Fruit fly (Drosophila melanogaster) whole organism, embryonic: ENCODE results near the gene CG42673.

Experiments used
- Adf1 ChIP-seq: fragments of 200-800 bp; sonication (Bioruptor generic); IDR thresholded peaks from 2 replicates; pipeline ENCODE4 v1.3.6; 2022; ENCODE audit warnings: missing biosample characterization, missing genetic modification characterization
- Antp ChIP-seq: fragments of 200-800 bp; sonication (Bioruptor generic); optimal IDR thresholded peaks from 3 replicates; lab custom pipeline; 2016; ENCODE audit warnings: missing biosample characterization, missing genetic modification characterization
- Atf-2 ChIP-seq: fragments of 200-800 bp; sonication (Bioruptor generic); optimal IDR thresholded peaks from 2 replicates; lab custom pipeline; 2016; ENCODE audit warnings: missing biosample characterization, missing genetic modification characterization
- C15 ChIP-seq: fragments of 200-800 bp; sonication (Bioruptor generic); IDR thresholded peaks from 3 replicates; pipeline ENCODE4 v1.3.6; 2022; ENCODE audit warnings: missing biosample characterization, missing genetic modification characterization
- CG10267 ChIP-seq: fragments of 200-800 bp; sonication (Bioruptor generic); optimal IDR thresholded peaks from 2 replicates; lab custom pipeline; 2018; ENCODE audit warnings: missing biosample characterization, mild to moderate bottlenecking, missing genetic modification characterization, moderate library complexity
- CG10366 ChIP-seq: fragments of 200-800 bp; sonication (Bioruptor generic); IDR thresholded peaks from 2 replicates; pipeline ENCODE4 v1.3.6; 2022; ENCODE audit warnings: missing biosample characterization, missing genetic modification characterization
- CG12769 ChIP-seq: fragments of 200-800 bp; sonication (Bioruptor generic); optimal IDR thresholded peaks from 2 replicates; lab custom pipeline; 2019; ENCODE audit warnings: missing biosample characterization, mild to moderate bottlenecking, missing genetic modification characterization, moderate library complexity
- CG15073 ChIP-seq: fragments of 200-800 bp; sonication (Bioruptor generic); optimal IDR thresholded peaks from 2 replicates; lab custom pipeline; 2016; ENCODE audit warnings: missing biosample characterization, missing genetic modification characterization
- CG2120 ChIP-seq: fragments of 200-800 bp; sonication (Bioruptor generic); optimal IDR thresholded peaks from 3 replicates; lab custom pipeline; 2016; ENCODE audit warnings: missing biosample characterization, missing genetic modification characterization
- CG2199 ChIP-seq: fragments of 200-800 bp; sonication (Bioruptor generic); IDR thresholded peaks from 3 replicates; pipeline ENCODE4 v1.3.6; 2022; ENCODE audit warnings: missing biosample characterization, missing genetic modification characterization
- CG3163 ChIP-seq: fragments of 200-800 bp; sonication (Bioruptor generic); optimal IDR thresholded peaks from 3 replicates; lab custom pipeline; 2016; ENCODE audit warnings: missing biosample characterization, missing genetic modification characterization
- CG43689 ChIP-seq: fragments of 200-800 bp; sonication (Bioruptor generic); IDR thresholded peaks from 2 replicates; pipeline ENCODE4 v1.3.6; 2022; ENCODE audit warnings: missing biosample characterization, missing genetic modification characterization
- CG6254 ChIP-seq: fragments of 200-800 bp; sonication (Bioruptor generic); optimal IDR thresholded peaks from 3 replicates; lab custom pipeline; 2017; ENCODE audit warnings: mild to moderate bottlenecking, missing biosample characterization, missing genetic modification reagents, missing genetic modification characterization
- CG6272 ChIP-seq: fragments of 200-800 bp; sonication (Bioruptor generic); IDR thresholded peaks from 2 replicates; pipeline ENCODE4 v1.3.6; 2022; ENCODE audit warnings: missing biosample characterization, missing genetic modification characterization
- CG7928 ChIP-seq: fragments of 200-800 bp; sonication (Bioruptor generic); optimal IDR thresholded peaks from 2 replicates; lab custom pipeline; 2017; ENCODE audit warnings: missing biosample characterization, mild to moderate bottlenecking, missing genetic modification characterization
- CTCF ChIP-seq: fragments of 200-800 bp; sonication (Bioruptor generic); optimal IDR thresholded peaks from 2 replicates; lab custom pipeline; 2017; ENCODE audit warnings: missing biosample characterization, mild to moderate bottlenecking, missing genetic modification characterization, moderate library complexity
- HLHmδ ChIP-seq: fragments of 200-800 bp; sonication (Bioruptor generic); optimal IDR thresholded peaks from 2 replicates; lab custom pipeline; 2018; ENCODE audit warnings: missing biosample characterization, mild to moderate bottlenecking, missing genetic modification characterization, moderate library complexity
- Hey ChIP-seq: fragments of 200-800 bp; sonication (Bioruptor generic); optimal IDR thresholded peaks from 3 replicates; lab custom pipeline; 2018; ENCODE audit warnings: missing biosample characterization, mild to moderate bottlenecking, missing genetic modification characterization
- HmgD ChIP-seq: fragments of 200-800 bp; sonication (Bioruptor generic); optimal IDR thresholded peaks from 3 replicates; lab custom pipeline; 2016; ENCODE audit warnings: missing biosample characterization, missing genetic modification characterization
- Hmx ChIP-seq: fragments of 200-800 bp; sonication (Bioruptor generic); optimal IDR thresholded peaks from 2 replicates; lab custom pipeline; 2016; ENCODE audit warnings: missing biosample characterization, missing genetic modification characterization
- MBD-R2 ChIP-seq: fragments of 200-800 bp; sonication (Bioruptor generic); IDR thresholded peaks from 2 replicates; pipeline ENCODE4 v1.3.6; 2022; ENCODE audit warnings: missing biosample characterization, missing genetic modification characterization
- Med ChIP-seq: fragments of 200-800 bp; sonication (Bioruptor generic); peaks from one replicate; lab custom pipeline; 2016; ENCODE audit warnings: missing biosample characterization, missing genetic modification characterization, mild to moderate bottlenecking, inconsistent platforms, moderate library complexity
- NFAT ChIP-seq: fragments of 200-800 bp; sonication (Bioruptor generic); IDR thresholded peaks from 2 replicates; pipeline ENCODE4 v1.3.6; 2022; ENCODE audit warnings: missing biosample characterization, missing genetic modification characterization
- Nf-YA ChIP-seq: fragments of 200-800 bp; sonication (Bioruptor generic); IDR thresholded peaks from 2 replicates; pipeline ENCODE4 v1.3.6; 2022; ENCODE audit warnings: missing biosample characterization, missing genetic modification characterization
- Nf-YB ChIP-seq: fragments of 200-800 bp; sonication (Bioruptor generic); optimal IDR thresholded peaks from 3 replicates; lab custom pipeline; 2019; ENCODE audit warnings: missing biosample characterization, mild to moderate bottlenecking, missing genetic modification characterization, moderate library complexity
- NfI ChIP-seq: fragments of 200-800 bp; sonication (Bioruptor generic); optimal IDR thresholded peaks from 3 replicates; lab custom pipeline; 2018; ENCODE audit warnings: missing biosample characterization, mild to moderate bottlenecking, missing genetic modification characterization, moderate library complexity
- Spps ChIP-seq: fragments of 200-800 bp; sonication (Bioruptor generic); optimal IDR thresholded peaks from 2 replicates; lab custom pipeline; 2018; ENCODE audit warnings: missing biosample characterization, mild to moderate bottlenecking, missing genetic modification characterization
- TFAM ChIP-seq: fragments of 200-800 bp; sonication (Bioruptor generic); optimal IDR thresholded peaks from 2 replicates; lab custom pipeline; 2017; ENCODE audit warnings: missing biosample characterization, missing genetic modification characterization, inconsistent platforms
- Vsx1 ChIP-seq: fragments of 200-800 bp; sonication (Bioruptor generic); optimal IDR thresholded peaks from 2 replicates; lab custom pipeline; 2017; ENCODE audit warnings: missing biosample characterization, mild to moderate bottlenecking, missing genetic modification characterization, missing genetic modification reagents
- abd-A ChIP-seq: fragments of 200-800 bp; sonication (Bioruptor generic); optimal IDR thresholded peaks from 3 replicates; lab custom pipeline; 2019; ENCODE audit warnings: missing biosample characterization, mild to moderate bottlenecking, missing genetic modification characterization, moderate library complexity
- btn ChIP-seq: fragments of 200-800 bp; sonication (Bioruptor generic); optimal IDR thresholded peaks from 2 replicates; lab custom pipeline; 2016; ENCODE audit warnings: missing biosample characterization, missing genetic modification characterization
- chinmo ChIP-seq: fragments of 200-800 bp; sonication (Bioruptor generic); IDR thresholded peaks from 4 replicates; pipeline ENCODE4 v1.3.6; 2022; ENCODE audit warnings: missing biosample characterization, missing genetic modification characterization; ENCODE audit not compliant: partially characterized antibody
- cwo ChIP-seq: fragments of 200-800 bp; sonication (Bioruptor generic); optimal IDR thresholded peaks from 3 replicates; lab custom pipeline; 2017; ENCODE audit warnings: missing biosample characterization, missing genetic modification characterization, mild to moderate bottlenecking, moderate library complexity, missing genetic modification reagents
- danr ChIP-seq: fragments of 200-800 bp; sonication (Bioruptor generic); IDR thresholded peaks from 2 replicates; pipeline ENCODE4 v1.3.6; 2022; ENCODE audit warnings: missing biosample characterization, missing genetic modification characterization
- dpn ChIP-seq, 2 experiments: fragments of 200-800 bp; sonication (Bioruptor generic); optimal IDR thresholded peaks; 3 replicates each; lab custom pipeline; 2016; ENCODE audit warnings: missing biosample characterization in 2 of 2, missing genetic modification characterization in 2 of 2
- dysf ChIP-seq: fragments of 200-800 bp; sonication (Bioruptor generic); IDR thresholded peaks from 3 replicates; pipeline ENCODE4 v1.3.6; 2022; ENCODE audit warnings: missing biosample characterization, missing genetic modification characterization
- ftz-f1 ChIP-seq: fragments of 200-800 bp; sonication (Bioruptor generic); optimal IDR thresholded peaks from 2 replicates; lab custom pipeline; 2016; ENCODE audit warnings: missing biosample characterization, missing genetic modification characterization
- gem ChIP-seq: fragments of 200-800 bp; sonication (Bioruptor generic); optimal IDR thresholded peaks from 2 replicates; lab custom pipeline; 2019; ENCODE audit warnings: missing biosample characterization, mild to moderate bottlenecking, missing genetic modification characterization, moderate library complexity
- gfzf ChIP-seq: fragments of 200-800 bp; sonication (Bioruptor generic); optimal IDR thresholded peaks from 2 replicates; lab custom pipeline; 2016; ENCODE audit warnings: missing biosample characterization, mild to moderate bottlenecking, missing genetic modification characterization, moderate library complexity
- gsb ChIP-seq: fragments of 200-800 bp; sonication (Bioruptor generic); IDR thresholded peaks from 2 replicates; pipeline ENCODE4 v1.3.6; 2022; ENCODE audit warnings: missing biosample characterization, missing genetic modification characterization
- gt ChIP-seq: fragments of 200-800 bp; sonication (Bioruptor generic); IDR thresholded peaks from 2 replicates; pipeline ENCODE4 v1.3.6; 2022; ENCODE audit warnings: missing biosample characterization, missing genetic modification characterization
- mirr ChIP-seq: fragments of 200-800 bp; sonication (Bioruptor generic); optimal IDR thresholded peaks from 3 replicates; lab custom pipeline; 2018; ENCODE audit warnings: missing biosample characterization, mild to moderate bottlenecking, missing genetic modification characterization
- oc ChIP-seq: fragments of 200-800 bp; sonication (Bioruptor generic); optimal IDR thresholded peaks from 2 replicates; lab custom pipeline; 2018; ENCODE audit warnings: missing biosample characterization, mild to moderate bottlenecking, missing genetic modification characterization, moderate library complexity
- pho ChIP-seq: fragments of 200-800 bp; sonication (Bioruptor generic); optimal IDR thresholded peaks from 2 replicates; lab custom pipeline; 2016; ENCODE audit warnings: missing biosample characterization, missing genetic modification characterization
- row ChIP-seq: fragments of 200-800 bp; sonication (Bioruptor generic); IDR thresholded peaks from 3 replicates; pipeline ENCODE4 v1.3.6; 2022; ENCODE audit warnings: missing biosample characterization, missing genetic modification characterization
- sc ChIP-seq, 3 experiments: fragments of >200 bp in 2 of 3; fragments of 200-800 bp in 1 of 3; sonication (Bioruptor generic) in 1 of 3; optimal IDR thresholded peaks; 2 replicates in 2 of 3; 3 replicates in 1 of 3; lab custom pipeline; 2017; ENCODE audit warnings: mild to moderate bottlenecking in 1 of 3, missing biosample characterization in 1 of 3, missing genetic modification characterization in 1 of 3, missing genetic modification reagents in 1 of 3
- sd ChIP-seq: fragments of 200-800 bp; sonication (Bioruptor generic); optimal IDR thresholded peaks from 3 replicates; lab custom pipeline; 2018; ENCODE audit warnings: missing biosample characterization, mild to moderate bottlenecking, missing genetic modification characterization, moderate library complexity
- sim ChIP-seq: fragments of 200-800 bp; sonication (Bioruptor generic); IDR thresholded peaks from 2 replicates; pipeline ENCODE4 v1.3.6; 2022; ENCODE audit warnings: missing biosample characterization, missing genetic modification characterization
- slbo ChIP-seq: fragments of 200-800 bp; sonication (Bioruptor generic); IDR thresholded peaks from 2 replicates; pipeline ENCODE4 v1.3.6; 2022; ENCODE audit warnings: missing biosample characterization, missing genetic modification characterization
- unc-4 ChIP-seq: fragments of 200-800 bp; sonication (Bioruptor generic); IDR thresholded peaks from 2 replicates; pipeline ENCODE4 v1.3.6; 2022; ENCODE audit warnings: missing biosample characterization, missing genetic modification characterization; ENCODE audit not compliant: partially characterized antibody
- vvl ChIP-seq: fragments of 200-800 bp; sonication (Bioruptor generic); IDR thresholded peaks from 2 replicates; pipeline ENCODE4 v1.3.6; 2022; ENCODE audit warnings: missing biosample characterization, missing genetic modification characterization

Gene CG42673

DNA sequence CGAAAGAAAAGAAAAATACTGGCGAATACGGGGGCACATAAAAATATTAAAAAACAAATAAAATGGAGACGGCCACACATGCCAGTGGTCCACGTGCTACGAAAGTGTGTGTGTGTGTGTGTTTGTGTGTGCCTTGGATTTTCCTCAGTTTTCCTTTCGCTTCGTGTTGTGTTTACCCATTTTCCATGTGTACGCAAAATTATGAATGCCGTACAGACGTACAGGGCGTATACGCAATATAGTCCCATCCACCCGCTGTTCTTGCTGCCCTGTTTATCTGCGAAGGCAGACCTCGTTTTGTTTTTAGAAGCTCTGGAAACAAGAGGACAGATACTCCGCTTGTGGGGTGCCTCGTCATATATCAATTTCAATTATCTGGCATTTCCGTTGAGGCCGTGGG lies 9.6 kb downstream of the CG42673 start (continued):
- TF ChIP-seq CG12769 (peak; percentile 84), abd-A (tag; lab: Kevin White, UChicago) (peak; percentile 20), Hmx (GFP tag; lab: Kevin White, UChicago) (no peak), pho (no peak), Atf-2 (GFP tag; lab: Kevin White, UChicago) (no peak), sim (GFP tag; lab: Robert Waterston, UW) (no peak), Adf1 (no peak), CG2199 (no peak), Hey (no peak), dpn (GFP tag; optimal IDR thresholded peaks at IDR 0.05; lab: Kevin White, UChicago) (no peak), CTCF (GFP tag; lab: Kevin White, UChicago) (no peak), Med (GFP tag; lab: Kevin White, UChicago) (peak; percentile 76), unc-4 (GFP tag; lab: Robert Waterston, UW) (no peak), HmgD (GFP tag; lab: Kevin White, UChicago) (no peak), NFAT (GFP tag; lab: Robert Waterston, UW) (0 out of 2 replicates have a peak, but pooled peaks have one; percentile 16), CG10267 (tag; lab: Kevin White, UChicago) (no peak), Antp (GFP tag; lab: Kevin White, UChicago) (no peak), C15 (no peak), sd (peak; percentile 61), CG3163 (GFP tag; lab: Kevin White, UChicago) (no peak), danr (no peak)
- TF ChIP-seq, all 482 proteins: peak for 10

- TF ChIP-seq Nf-YB (no peak), gt (GFP tag; lab: Robert Waterston, UW) (no peak), CG2120 (GFP tag; lab: Kevin White, UChicago) (no peak), ftz-f1 (GFP tag; lab: Kevin White, UChicago) (no peak), TFAM (GFP tag; lab: Kevin White, UChicago) (no peak), slbo (GFP tag; lab: Robert Waterston, UW) (0 out of 2 replicates have a peak, but pooled peaks have one; percentile 36), CG10366 (GFP tag; lab: Robert Waterston, UW) (peak; percentile 13; the same call in 1 of the 2 replicates), CG43689 (GFP tag; lab: Robert Waterston, UW) (no peak), oc (tag; lab: Kevin White, UChicago) (no peak), Vsx1 (no peak), CG6254 (GFP tag; lab: Kevin White, UChicago) (no peak), sc (optimal IDR thresholded peaks at IDR 0.05; lab: Kevin White, UChicago) (no peak), sc (GFP tag; optimal IDR thresholded peaks at IDR 0.05; lab: Kevin White, UChicago) (no peak), CG6272 (GFP tag; lab: Robert Waterston, UW) (no peak), cwo (GFP tag; lab: Kevin White, UChicago) (no peak), gfzf (GFP tag; lab: Kevin White, UChicago) (no peak), gsb (GFP tag; lab: Robert Waterston, UW) (no peak), Spps (tag; lab: Kevin White, UChicago) (no peak), btn (GFP tag; lab: Kevin White, UChicago) (no peak), gem (tag; lab: Kevin White, UChicago) (peak; percentile 7), chinmo (GFP tag; lab: Robert Waterston, UW) (no peak), MBD-R2 (GFP tag; lab: Robert Waterston, UW) (no peak), CG7928 (no peak), mirr (GFP tag; lab: Kevin White, UChicago) (no peak), Nf-YA (GFP tag; lab: Robert Waterston, UW) (no peak), row (GFP tag; lab: Robert Waterston, UW) (peak; percentile 38; the same call in 2 of the 3 replicates), HLHmδ (GFP tag; lab: Kevin White, UChicago) (no peak), Med (GFP tag; lab: Kevin White, UChicago) (peak; percentile 40), dysf (GFP tag; lab: Robert Waterston, UW) (0 out of 3 replicates have a peak, but pooled peaks have one; percentile 37), vvl (GFP tag; lab: Robert Waterston, UW) (peak; percentile 33; the same call in 1 of the 2 replicates), CG15073 (GFP tag; lab: Kevin White, UChicago) (no peak), NfI (GFP tag; lab: Kevin White, UChicago) (no peak)
Measured at dm6 chr3L:9559040-9559439, 12.0 kb downstream of the CG42673 start.
